Fruit fly (Drosophila melanogaster) S2 (cell line): ENCODE data around the gene CG10898.

Experiments
- CG8478 ChIP-seq: fragments of >200 bp; optimal IDR thresholded peaks from 2 replicates; lab custom pipeline; 2018
- CTCF ChIP-seq, 2 experiments: fragments of >200 bp; optimal IDR thresholded peaks; 2 replicates each; lab custom pipeline; 2018

DNA sequence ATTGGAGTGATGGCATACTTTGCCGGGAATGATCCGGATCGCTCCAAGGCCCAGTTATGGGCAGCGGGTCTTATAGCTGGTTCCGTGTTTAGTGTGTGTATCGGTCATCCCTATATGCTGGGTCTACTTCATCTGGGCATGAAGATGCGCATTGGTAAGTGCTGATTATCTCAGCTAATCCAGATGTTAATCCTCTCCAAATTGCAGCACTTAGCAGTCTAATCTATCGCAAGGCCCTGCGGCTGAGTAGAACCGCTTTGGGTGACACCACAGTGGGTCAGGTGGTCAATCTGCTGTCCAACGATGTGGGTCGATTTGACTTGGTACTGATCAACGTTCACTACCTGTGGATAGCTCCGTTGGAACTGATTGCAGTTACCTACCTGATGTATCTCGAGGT, 13.8 kb downstream of the CG10898 start:
- TF ChIP-seq CTCF (optimal IDR thresholded peaks at IDR 0.05; lab: Kevin White, UChicago) (no peak), CG8478 (no peak)
